Fruit fly (Drosophila melanogaster) whole organism, embryonic: ENCODE results near the gene CG17108.
A peak's percentile ranks its signal among the peaks of the same experiment; 100 is the strongest.

Experiments used
- ATbp ChIP-seq: fragments of 200-800 bp; sonication (Bioruptor generic); optimal IDR thresholded peaks from 2 replicates; lab custom pipeline; 2017; ENCODE audit warnings: missing biosample characterization, mild to moderate bottlenecking, missing genetic modification characterization, missing genetic modification reagents
- Atf-2 ChIP-seq: fragments of 200-800 bp; sonication (Bioruptor generic); optimal IDR thresholded peaks from 2 replicates; lab custom pipeline; 2016; ENCODE audit warnings: missing biosample characterization, missing genetic modification characterization
- Atf6 ChIP-seq: fragments of 200-800 bp; sonication (Bioruptor generic); IDR thresholded peaks from 2 replicates; pipeline ENCODE4 v1.3.6; 2022; ENCODE audit warnings: missing biosample characterization, missing genetic modification characterization
- Awh ChIP-seq: fragments of 200-800 bp; sonication (Bioruptor generic); IDR thresholded peaks from 2 replicates; pipeline ENCODE4, ENCODE4 v1.3.6; 2022; ENCODE audit warnings: missing biosample characterization, missing genetic modification characterization
- CG11723 ChIP-seq: fragments of 200-800 bp; sonication (Bioruptor generic); optimal IDR thresholded peaks from 2 replicates; lab custom pipeline; 2017; ENCODE audit warnings: missing biosample characterization, mild to moderate bottlenecking, missing genetic modification characterization
- CG12236 ChIP-seq: fragments of 200-800 bp; sonication (Bioruptor generic); optimal IDR thresholded peaks from 2 replicates; lab custom pipeline; 2016; ENCODE audit warnings: missing biosample characterization, missing genetic modification characterization
- CG12299 ChIP-seq: fragments of 200-800 bp; sonication (Bioruptor generic); optimal IDR thresholded peaks from 2 replicates; lab custom pipeline; 2018; ENCODE audit warnings: missing biosample characterization, mild to moderate bottlenecking, missing genetic modification characterization
- CG13287 ChIP-seq: fragments of 200-800 bp; sonication (Bioruptor generic); IDR thresholded peaks from 2 replicates; pipeline ENCODE4 v1.3.6; 2022; ENCODE audit warnings: missing biosample characterization, missing genetic modification characterization; ENCODE audit not compliant: partially characterized antibody
- CG17802 ChIP-seq: fragments of 200-800 bp; sonication (Bioruptor generic); optimal IDR thresholded peaks from 2 replicates; lab custom pipeline; 2018; ENCODE audit warnings: missing biosample characterization, mild to moderate bottlenecking, missing genetic modification characterization, moderate library complexity
- CG17829 ChIP-seq: fragments of 200-800 bp; optimal IDR thresholded peaks from 2 replicates; lab custom pipeline; 2019; ENCODE audit warnings: missing biosample characterization, mild to moderate bottlenecking, missing genetic modification characterization, moderate library complexity
- CG1832 ChIP-seq: fragments of 200-800 bp; sonication (Bioruptor generic); optimal IDR thresholded peaks from 2 replicates; lab custom pipeline; 2017; ENCODE audit warnings: missing biosample characterization, mild to moderate bottlenecking, missing genetic modification characterization, inconsistent platforms
- CG30431 ChIP-seq: fragments of 200-800 bp; sonication (Bioruptor generic); optimal IDR thresholded peaks from 2 replicates; lab custom pipeline; 2017; ENCODE audit warnings: missing biosample characterization, missing genetic modification characterization
- CG3281 ChIP-seq: fragments of 200-800 bp; sonication (Bioruptor generic); optimal IDR thresholded peaks from 3 replicates; lab custom pipeline; 2017; ENCODE audit warnings: missing biosample characterization, mild to moderate bottlenecking, missing genetic modification characterization
- CG4328 ChIP-seq: fragments of 200-800 bp; sonication (Bioruptor generic); optimal IDR thresholded peaks from 3 replicates; lab custom pipeline; 2017; ENCODE audit warnings: missing biosample characterization, missing genetic modification reagents, missing genetic modification characterization
- CG8359 ChIP-seq: fragments of 200-800 bp; sonication (Bioruptor generic); optimal IDR thresholded peaks from 2 replicates; lab custom pipeline; 2017; ENCODE audit warnings: missing biosample characterization, mild to moderate bottlenecking, missing genetic modification characterization, borderline replicate concordance
- CG9215 ChIP-seq: fragments of 200-800 bp; sonication (Bioruptor generic); IDR thresholded peaks from 2 replicates; pipeline ENCODE4 v1.3.6; 2022; ENCODE audit warnings: missing biosample characterization, missing genetic modification characterization
- CG9727 ChIP-seq: fragments of 200-800 bp; sonication (Bioruptor generic); optimal IDR thresholded peaks from 3 replicates; lab custom pipeline; 2017; ENCODE audit warnings: missing biosample characterization, mild to moderate bottlenecking, missing genetic modification characterization
- CG9797 ChIP-seq: fragments of 200-800 bp; sonication (Bioruptor generic); optimal IDR thresholded peaks from 3 replicates; lab custom pipeline; 2018; ENCODE audit warnings: missing biosample characterization, mild to moderate bottlenecking, missing genetic modification characterization
- CG9876 ChIP-seq: fragments of 200-800 bp; sonication (Bioruptor generic); optimal IDR thresholded peaks from 2 replicates; lab custom pipeline; 2016; ENCODE audit warnings: missing biosample characterization, missing genetic modification characterization
- Dip2 ChIP-seq: fragments of 200-800 bp; sonication (Bioruptor generic); IDR thresholded peaks from 2 replicates; pipeline ENCODE4 v1.3.6; 2022; ENCODE audit warnings: missing biosample characterization, missing genetic modification characterization
- Eip74EF ChIP-seq, 2 experiments: fragments of 200-800 bp in 1 of 2; fragments of >200 bp in 1 of 2; sonication (Bioruptor generic) in 1 of 2; optimal IDR thresholded peaks; 2 replicates each; lab custom pipeline; 2017 to 2019; ENCODE audit warnings: missing biosample characterization in 2 of 2, missing genetic modification characterization in 2 of 2, mild to moderate bottlenecking in 1 of 2, moderate library complexity in 1 of 2
- GATAe ChIP-seq: fragments of 200-800 bp; sonication (Bioruptor generic); conservative IDR thresholded peaks from 2 replicates; pipeline ENCODE4 v1.3.6; 2022; ENCODE audit warnings: missing biosample characterization, missing genetic modification characterization
- HLH4C ChIP-seq: fragments of 200-800 bp; sonication (Bioruptor generic); IDR thresholded peaks from 3 replicates; pipeline ENCODE4 v1.3.6; 2022; ENCODE audit warnings: missing biosample characterization, missing genetic modification characterization; ENCODE audit not compliant: partially characterized antibody
- Mes4 ChIP-seq: fragments of 200-800 bp; sonication (Bioruptor generic); optimal IDR thresholded peaks from 2 replicates; lab custom pipeline; 2016; ENCODE audit warnings: missing biosample characterization, missing genetic modification characterization
- NfI ChIP-seq: fragments of 200-800 bp; sonication (Bioruptor generic); optimal IDR thresholded peaks from 3 replicates; lab custom pipeline; 2018; ENCODE audit warnings: missing biosample characterization, mild to moderate bottlenecking, missing genetic modification characterization, moderate library complexity
- Oaz ChIP-seq: fragments of 200-800 bp; sonication (Bioruptor generic); IDR thresholded peaks from 2 replicates; pipeline ENCODE4 v1.3.6; 2022; ENCODE audit warnings: missing biosample characterization, missing genetic modification characterization
- Opbp ChIP-seq: fragments of 200-800 bp; sonication (Bioruptor generic); IDR thresholded peaks from 3 replicates; pipeline ENCODE4 v1.3.6; 2022; ENCODE audit warnings: missing biosample characterization, missing genetic modification characterization; ENCODE audit not compliant: partially characterized antibody
- Spps ChIP-seq: fragments of 200-800 bp; sonication (Bioruptor generic); optimal IDR thresholded peaks from 2 replicates; lab custom pipeline; 2018; ENCODE audit warnings: missing biosample characterization, mild to moderate bottlenecking, missing genetic modification characterization
- YL-1 ChIP-seq: fragments of 200-800 bp; sonication (Bioruptor generic); optimal IDR thresholded peaks from 3 replicates; lab custom pipeline; 2017; ENCODE audit warnings: missing biosample characterization, mild to moderate bottlenecking, missing genetic modification characterization
- bcd ChIP-seq: fragments of 200-800 bp; sonication (Bioruptor generic); optimal IDR thresholded peaks from 2 replicates; lab custom pipeline; 2017; ENCODE audit warnings: missing biosample characterization, mild to moderate bottlenecking, missing genetic modification characterization
- bigmax ChIP-seq: fragments of 200-800 bp; sonication (Bioruptor generic); optimal IDR thresholded peaks from 2 replicates; lab custom pipeline; 2018; ENCODE audit warnings: missing biosample characterization, mild to moderate bottlenecking, missing genetic modification characterization
- br ChIP-seq: fragments of >200 bp; optimal IDR thresholded peaks from 2 replicates; lab custom pipeline; 2017
- danr ChIP-seq: fragments of 200-800 bp; sonication (Bioruptor generic); IDR thresholded peaks from 2 replicates; pipeline ENCODE4 v1.3.6; 2022; ENCODE audit warnings: missing biosample characterization, missing genetic modification characterization
- dmrt11E ChIP-seq: fragments of 200-800 bp; sonication (Bioruptor generic); optimal IDR thresholded peaks from 3 replicates; lab custom pipeline; 2018; ENCODE audit warnings: missing biosample characterization, mild to moderate bottlenecking, missing genetic modification characterization, moderate library complexity
- fd102C ChIP-seq: fragments of 200-800 bp; sonication (Bioruptor generic); optimal IDR thresholded peaks from 2 replicates; lab custom pipeline; 2018; ENCODE audit warnings: missing biosample characterization, mild to moderate bottlenecking, missing genetic modification characterization, moderate library complexity
- fd64A ChIP-seq: fragments of 200-800 bp; sonication (Bioruptor generic); optimal IDR thresholded peaks from 3 replicates; lab custom pipeline; 2018; ENCODE audit warnings: missing biosample characterization, mild to moderate bottlenecking, missing genetic modification characterization
- kay ChIP-seq: fragments of 200-800 bp; sonication (Bioruptor generic); optimal IDR thresholded peaks from 2 replicates; lab custom pipeline; 2016; ENCODE audit warnings: missing biosample characterization, missing genetic modification characterization
- mirr ChIP-seq: fragments of 200-800 bp; sonication (Bioruptor generic); optimal IDR thresholded peaks from 3 replicates; lab custom pipeline; 2018; ENCODE audit warnings: missing biosample characterization, mild to moderate bottlenecking, missing genetic modification characterization
- nom ChIP-seq: fragments of 200-800 bp; sonication (Bioruptor generic); optimal IDR thresholded peaks from 2 replicates; lab custom pipeline; 2017; ENCODE audit warnings: missing biosample characterization, missing genetic modification characterization, mild to moderate bottlenecking, moderate library complexity, missing genetic modification reagents
- pho ChIP-seq: fragments of 200-800 bp; sonication (Bioruptor generic); optimal IDR thresholded peaks from 2 replicates; lab custom pipeline; 2016; ENCODE audit warnings: missing biosample characterization, missing genetic modification characterization
- pros ChIP-seq: fragments of 200-800 bp; sonication (Bioruptor generic); optimal IDR thresholded peaks from 3 replicates; lab custom pipeline; 2019; ENCODE audit warnings: missing biosample characterization, mild to moderate bottlenecking, missing genetic modification characterization, moderate library complexity
- pzg ChIP-seq: fragments of 200-800 bp; sonication (Bioruptor generic); optimal IDR thresholded peaks from 3 replicates; lab custom pipeline; 2018; ENCODE audit warnings: missing biosample characterization, mild to moderate bottlenecking, missing genetic modification characterization, moderate library complexity
- row ChIP-seq: fragments of 200-800 bp; sonication (Bioruptor generic); IDR thresholded peaks from 3 replicates; pipeline ENCODE4 v1.3.6; 2022; ENCODE audit warnings: missing biosample characterization, missing genetic modification characterization
- run ChIP-seq: fragments of 200-800 bp; sonication (Bioruptor generic); optimal IDR thresholded peaks from 3 replicates; lab custom pipeline; 2018; ENCODE audit warnings: missing biosample characterization, mild to moderate bottlenecking, missing genetic modification characterization
- sc ChIP-seq, 3 experiments: fragments of >200 bp in 2 of 3; fragments of 200-800 bp in 1 of 3; sonication (Bioruptor generic) in 1 of 3; optimal IDR thresholded peaks; 2 replicates in 2 of 3; 3 replicates in 1 of 3; lab custom pipeline; 2017; ENCODE audit warnings: mild to moderate bottlenecking in 1 of 3, missing biosample characterization in 1 of 3, missing genetic modification characterization in 1 of 3, missing genetic modification reagents in 1 of 3
- sim ChIP-seq: fragments of 200-800 bp; sonication (Bioruptor generic); IDR thresholded peaks from 2 replicates; pipeline ENCODE4 v1.3.6; 2022; ENCODE audit warnings: missing biosample characterization, missing genetic modification characterization
- trh ChIP-seq: fragments of 200-800 bp; sonication (Bioruptor generic); optimal IDR thresholded peaks from 2 replicates; lab custom pipeline; 2016; ENCODE audit warnings: missing biosample characterization, missing genetic modification characterization
- yki ChIP-seq: fragments of >200 bp; optimal IDR thresholded peaks from 3 replicates; lab custom pipeline; 2018

CG17108 gene

DNA sequence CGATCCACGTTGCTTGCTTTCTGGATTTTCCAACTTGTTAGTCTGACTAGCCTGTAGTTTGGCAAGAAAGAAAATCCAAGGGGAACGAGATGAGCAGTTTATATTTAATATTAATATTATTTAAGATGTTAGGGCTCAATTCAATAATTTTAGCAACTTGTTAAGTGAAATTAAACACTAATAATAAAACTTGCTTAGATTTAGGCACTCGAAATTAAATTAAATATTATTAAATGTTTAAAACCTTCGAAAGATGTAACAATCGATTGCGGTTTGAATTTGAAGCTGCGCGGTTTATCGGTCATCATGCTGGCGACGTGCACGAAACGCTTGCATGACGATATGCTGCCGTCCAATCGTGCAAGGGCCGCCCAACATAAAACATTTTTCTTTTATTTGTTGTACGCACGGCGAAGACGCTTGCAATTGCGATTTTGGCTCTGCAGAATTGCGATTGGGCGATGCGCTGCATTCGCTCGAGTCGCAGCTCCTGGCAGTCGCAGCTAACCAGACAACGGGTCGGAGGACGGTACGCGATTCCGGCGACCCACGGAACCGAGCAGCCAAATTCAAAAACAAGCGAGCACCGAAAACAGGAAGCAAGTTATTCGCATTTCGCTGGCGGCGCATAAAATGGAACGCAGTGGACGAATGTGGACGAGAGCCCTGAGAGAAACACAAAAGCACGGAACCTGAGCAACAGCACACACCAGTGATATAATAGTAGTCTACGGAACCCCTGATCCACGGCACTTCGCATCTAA is 43.3 kb upstream of the CG17108 start, which contains the start of the genes Vha16-5 and CG12299 (continued):
- TF ChIP-seq HLH4C (GFP tag; lab: Robert Waterston, UW): peak; percentile 85
- no peak for TF ChIP-seq fd64A (GFP tag; lab: Kevin White, UChicago)
- peak; percentile 83 for TF ChIP-seq row (GFP tag; lab: Robert Waterston, UW)
- no peak for TF ChIP-seq CG3281 (GFP tag; lab: Kevin White, UChicago)
- peak; percentile 59 for TF ChIP-seq kay (GFP tag; lab: Kevin White, UChicago)
- peak; percentile 70 for TF ChIP-seq CG17802 (tag; lab: Kevin White, UChicago)
- peak; percentile 78 for TF ChIP-seq Oaz (GFP tag; lab: Robert Waterston, UW)
- no peak for TF ChIP-seq Spps (tag; lab: Kevin White, UChicago)
- no peak for TF ChIP-seq run (tag; lab: Kevin White, UChicago)
- no peak; the same call in 1 of the 2 replicates for TF ChIP-seq sim
- TF ChIP-seq bcd: peak; percentile 72
- TF ChIP-seq nom (GFP tag; lab: Kevin White, UChicago): no peak
- peak; percentile 47 for TF ChIP-seq mirr (GFP tag; lab: Kevin White, UChicago)
- TF ChIP-seq pzg (GFP tag; lab: Kevin White, UChicago): peak; percentile 68
- peak; percentile 91 for TF ChIP-seq dmrt11E
- 0 out of 2 replicates have a peak, but pooled peaks have one; percentile 9 for TF ChIP-seq danr
- TF ChIP-seq br: no peak
- TF ChIP-seq pho (GFP tag; lab: Kevin White, UChicago): peak; percentile 92
- TF ChIP-seq yki (lab: Kevin White, UChicago): no peak
- TF ChIP-seq CG9797 (GFP tag; lab: Kevin White, UChicago): peak; percentile 55
- no peak for TF ChIP-seq YL-1 (GFP tag; lab: Kevin White, UChicago)
- peak; percentile 56 for TF ChIP-seq CG12236 (GFP tag; lab: Kevin White, UChicago)
- TF ChIP-seq pros (GFP tag; lab: Kevin White, UChicago): no peak
- peak; percentile 88 for TF ChIP-seq CG13287 (GFP tag; lab: Robert Waterston, UW)
- TF ChIP-seq GATAe: no peak; the same call in 1 of the 2 replicates
- no peak for TF ChIP-seq bigmax (GFP tag; lab: Kevin White, UChicago)
- peak; percentile 71 for TF ChIP-seq Atf-2 (GFP tag; lab: Kevin White, UChicago)
- TF ChIP-seq sc (optimal IDR thresholded peaks at IDR 0.05; lab: Kevin White, UChicago): no peak
- TF ChIP-seq sc (GFP tag; optimal IDR thresholded peaks at IDR 0.05; lab: Kevin White, UChicago): no peak
- peak; percentile 70 for TF ChIP-seq CG9215 (GFP tag; lab: Robert Waterston, UW)
- TF ChIP-seq CG30431 (GFP tag; lab: Kevin White, UChicago): peak; percentile 54
- no peak for TF ChIP-seq fd102C (GFP tag; lab: Kevin White, UChicago)
- TF ChIP-seq Opbp (GFP tag; lab: Robert Waterston, UW): peak; percentile 94
- peak; percentile 81 for TF ChIP-seq NfI (GFP tag; lab: Kevin White, UChicago)
- no peak for TF ChIP-seq CG1832 (GFP tag; lab: Kevin White, UChicago)
- TF ChIP-seq CG9727: peak; percentile 82
- peak; percentile 84 for TF ChIP-seq CG17829 (tag; lab: Kevin White, UChicago)
- TF ChIP-seq CG8359: no peak
- TF ChIP-seq ATbp: no peak
- peak; percentile 92 for TF ChIP-seq CG9876 (GFP tag; lab: Kevin White, UChicago)
- no peak for TF ChIP-seq Eip74EF (GFP tag; optimal IDR thresholded peaks at IDR 0.05; lab: Kevin White, UChicago)
- peak; percentile 28 for TF ChIP-seq CG4328 (GFP tag; lab: Kevin White, UChicago)
- TF ChIP-seq CG11723 (GFP tag; lab: Kevin White, UChicago): peak; percentile 65
- peak; percentile 67 for TF ChIP-seq Mes4
- TF ChIP-seq CG12299 (tag; lab: Kevin White, UChicago): peak; percentile 31
- TF ChIP-seq trh: peak; percentile 50
- TF ChIP-seq Awh: peak; percentile 64
- TF ChIP-seq Dip2 (GFP tag; lab: Robert Waterston, UW): no peak
- peak; percentile 88 for TF ChIP-seq Atf6 (GFP tag; lab: Robert Waterston, UW)
